Fruit fly (Drosophila melanogaster) whole organism, prepupa: ENCODE data around the gene GCC88.

ENCODE experiments used
- CG10631 ChIP-seq: fragments of 200-800 bp; sonication (Bioruptor generic); optimal IDR thresholded peaks from 2 replicates; lab custom pipeline; 2016; ENCODE audit warnings: missing biosample characterization, missing genetic modification characterization
- CG10669 ChIP-seq: fragments of 200-800 bp; sonication (Bioruptor generic); optimal IDR thresholded peaks from 3 replicates; lab custom pipeline; 2018; ENCODE audit warnings: missing biosample characterization, mild to moderate bottlenecking, missing genetic modification characterization, moderate library complexity
- CG15336 ChIP-seq: fragments of 200-800 bp; sonication (Bioruptor generic); IDR thresholded peaks from 2 replicates; pipeline ENCODE4 v1.3.6; 2022; ENCODE audit warnings: missing biosample characterization, missing genetic modification characterization
- CG3032 ChIP-seq: fragments of 200-800 bp; optimal IDR thresholded peaks from 2 replicates; lab custom pipeline; 2019; ENCODE audit warnings: missing biosample characterization, mild to moderate bottlenecking, missing genetic modification characterization, moderate library complexity
- CG31627 ChIP-seq: fragments of 200-800 bp; sonication (Bioruptor generic); optimal IDR thresholded peaks from 3 replicates; lab custom pipeline; 2016; ENCODE audit warnings: missing biosample characterization, missing genetic modification characterization
- CG32006 ChIP-seq: fragments of 200-800 bp; sonication (Bioruptor generic); optimal IDR thresholded peaks from 3 replicates; lab custom pipeline; 2017; ENCODE audit warnings: missing biosample characterization, mild to moderate bottlenecking, missing genetic modification characterization
- CG6276 ChIP-seq: fragments of 200-800 bp; sonication (Bioruptor generic); optimal IDR thresholded peaks from 2 replicates; lab custom pipeline; 2017; ENCODE audit warnings: missing biosample characterization, mild to moderate bottlenecking, missing genetic modification characterization
- CG6792 ChIP-seq: fragments of 200-800 bp; sonication (Bioruptor generic); optimal IDR thresholded peaks from 3 replicates; lab custom pipeline; 2016; ENCODE audit warnings: missing biosample characterization, missing genetic modification characterization
- CG6808 ChIP-seq: fragments of 200-800 bp; sonication (Bioruptor generic); optimal IDR thresholded peaks from 3 replicates; lab custom pipeline; 2017; ENCODE audit warnings: missing biosample characterization, missing genetic modification characterization, mild to moderate bottlenecking, moderate library complexity, missing genetic modification reagents
- CG6854 ChIP-seq: fragments of 200-800 bp; sonication (Bioruptor generic); optimal IDR thresholded peaks from 2 replicates; lab custom pipeline; 2017; ENCODE audit warnings: missing biosample characterization, mild to moderate bottlenecking, missing genetic modification characterization
- CG8319 ChIP-seq: fragments of 200-800 bp; sonication (Bioruptor generic); optimal IDR thresholded peaks from 3 replicates; lab custom pipeline; 2016; ENCODE audit warnings: missing biosample characterization, missing genetic modification characterization
- Eip75B ChIP-seq: fragments of 200-800 bp; sonication (Bioruptor generic); optimal IDR thresholded peaks from 3 replicates; lab custom pipeline; 2016; ENCODE audit warnings: missing biosample characterization, missing genetic modification characterization
- Eip78C ChIP-seq: fragments of 200-800 bp; sonication (Bioruptor generic); peaks from one replicate; lab custom pipeline; 2016; ENCODE audit warnings: missing biosample characterization, missing genetic modification characterization
- Gug ChIP-seq: fragments of 200-800 bp; sonication (Bioruptor generic); IDR thresholded peaks from 2 replicates; pipeline ENCODE4 v1.3.6; 2022; ENCODE audit warnings: missing biosample characterization, missing genetic modification characterization
- Hr39 ChIP-seq: fragments of 200-800 bp; sonication (Bioruptor generic); optimal IDR thresholded peaks from 2 replicates; lab custom pipeline; 2016; ENCODE audit warnings: missing biosample characterization, missing genetic modification characterization
- Hr4 ChIP-seq: fragments of 200-800 bp; sonication (Bioruptor generic); optimal IDR thresholded peaks from 3 replicates; lab custom pipeline; 2016; ENCODE audit warnings: missing biosample characterization, missing genetic modification characterization
- Met ChIP-seq: fragments of 200-800 bp; sonication (Bioruptor generic); optimal IDR thresholded peaks from 3 replicates; lab custom pipeline; 2016; ENCODE audit warnings: missing biosample characterization, missing genetic modification characterization
- OdsH ChIP-seq: fragments of 200-800 bp; sonication (Bioruptor generic); optimal IDR thresholded peaks from 3 replicates; lab custom pipeline; 2016; ENCODE audit warnings: missing biosample characterization, missing genetic modification characterization
- Smox ChIP-seq: fragments of 200-800 bp; sonication (Bioruptor generic); optimal IDR thresholded peaks from 3 replicates; lab custom pipeline; 2016; ENCODE audit warnings: missing biosample characterization, missing genetic modification characterization
- Sox102F ChIP-seq: fragments of 200-800 bp; sonication (Bioruptor generic); optimal IDR thresholded peaks from 2 replicates; lab custom pipeline; 2016; ENCODE audit warnings: missing biosample characterization, mild to moderate bottlenecking, missing genetic modification characterization
- Sox15 ChIP-seq: fragments of 200-800 bp; sonication (Bioruptor generic); optimal IDR thresholded peaks from 3 replicates; lab custom pipeline; 2016; ENCODE audit warnings: missing biosample characterization, missing genetic modification characterization
- cyc ChIP-seq: fragments of 200-800 bp; sonication (Bioruptor generic); optimal IDR thresholded peaks from 3 replicates; lab custom pipeline; 2016; ENCODE audit warnings: missing biosample characterization, missing genetic modification characterization
- eg ChIP-seq: fragments of 200-800 bp; sonication (Bioruptor generic); IDR thresholded peaks from 3 replicates; pipeline ENCODE4 v1.3.6; 2022; ENCODE audit warnings: missing biosample characterization, missing genetic modification characterization
- esn ChIP-seq: fragments of 200-800 bp; sonication (Bioruptor generic); optimal IDR thresholded peaks from 2 replicates; lab custom pipeline; 2016; ENCODE audit warnings: missing biosample characterization, mild to moderate bottlenecking, missing genetic modification characterization, moderate library complexity
- fd59A ChIP-seq: fragments of 200-800 bp; sonication (Bioruptor generic); optimal IDR thresholded peaks from 2 replicates; lab custom pipeline; 2017; ENCODE audit warnings: missing biosample characterization, mild to moderate bottlenecking, missing genetic modification characterization, missing genetic modification reagents
- fd85E ChIP-seq: fragments of 200-800 bp; sonication (Bioruptor generic); optimal IDR thresholded peaks from 3 replicates; lab custom pipeline; 2016; ENCODE audit warnings: missing biosample characterization, missing genetic modification characterization
- fkh ChIP-seq: fragments of 200-800 bp; sonication (Bioruptor generic); optimal IDR thresholded peaks from 3 replicates; lab custom pipeline; 2017; ENCODE audit warnings: missing biosample characterization, mild to moderate bottlenecking, missing genetic modification characterization, moderate library complexity
- lz ChIP-seq: fragments of 200-800 bp; sonication (Bioruptor generic); optimal IDR thresholded peaks from 3 replicates; lab custom pipeline; 2016; ENCODE audit warnings: missing biosample characterization, missing genetic modification characterization
- pdm3 ChIP-seq: fragments of 200-800 bp; sonication (Bioruptor generic); optimal IDR thresholded peaks from 3 replicates; lab custom pipeline; 2016; ENCODE audit warnings: missing biosample characterization, missing genetic modification characterization
- salr ChIP-seq, 2 experiments: fragments of 200-800 bp; sonication (Bioruptor generic); optimal IDR thresholded peaks; 3 replicates each; lab custom pipeline; 2016 to 2018; ENCODE audit warnings: missing biosample characterization in 2 of 2, missing genetic modification characterization in 2 of 2, mild to moderate bottlenecking in 1 of 2
- ss ChIP-seq, 2 experiments: fragments of 200-800 bp; sonication (Bioruptor generic); optimal IDR thresholded peaks; 2 replicates in 1 of 2; 3 replicates in 1 of 2; lab custom pipeline; 2017 to 2018; ENCODE audit warnings: mild to moderate bottlenecking in 2 of 2, missing biosample characterization in 2 of 2, missing genetic modification characterization in 2 of 2, moderate library complexity in 1 of 2
- svp ChIP-seq: fragments of 200-800 bp; sonication (Bioruptor generic); peaks from one replicate; lab custom pipeline; 2016; ENCODE audit warnings: missing biosample characterization, missing genetic modification characterization
- vri ChIP-seq: fragments of 200-800 bp; sonication (Bioruptor generic); optimal IDR thresholded peaks from 3 replicates; lab custom pipeline; 2016; ENCODE audit warnings: missing biosample characterization, mild to moderate bottlenecking, missing genetic modification characterization

GCC88 gene

DNA sequence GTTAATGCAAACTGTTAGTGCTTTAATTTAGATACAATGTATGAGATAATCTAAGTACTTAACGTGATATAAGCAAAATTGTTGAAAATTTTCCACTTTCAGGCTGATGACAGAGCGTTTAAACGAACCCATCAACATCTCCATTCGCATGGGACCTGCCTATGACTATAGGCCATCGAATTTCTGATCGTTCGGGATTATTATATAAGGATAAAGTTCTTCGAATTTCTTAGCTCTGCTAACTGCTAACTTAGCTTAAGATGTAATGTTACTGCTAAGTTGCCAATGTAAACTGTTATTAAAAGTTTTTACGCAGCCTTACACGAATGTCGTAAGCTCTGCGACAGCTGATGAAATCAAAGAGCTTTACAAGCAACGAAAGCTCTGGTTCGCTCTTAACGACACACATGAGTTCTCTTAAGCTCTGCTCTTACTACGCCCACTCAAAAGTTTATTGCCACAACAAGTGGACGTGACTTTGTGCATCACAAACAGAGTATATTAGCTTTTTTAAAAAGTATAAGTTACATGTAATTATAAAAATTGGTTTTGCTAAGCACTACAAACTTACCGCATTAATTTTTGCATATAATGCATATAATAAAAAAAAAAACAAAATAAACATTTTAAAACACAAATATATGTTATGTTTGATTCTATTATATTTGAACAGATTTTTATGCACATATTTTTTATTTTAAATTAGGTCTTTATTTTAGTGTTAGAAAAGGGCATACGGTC, 33.6 kb downstream of the GCC88 start (continued):
- TF ChIP-seq CG6854 (GFP tag; lab: Kevin White, UChicago), result peak; percentile 98
- TF ChIP-seq Sox102F (GFP tag; lab: Kevin White, UChicago), result peak; percentile 95
- peak; percentile 100 for TF ChIP-seq CG32006 (GFP tag; lab: Kevin White, UChicago)
- TF ChIP-seq Hr39, result peak; percentile 92
- peak; percentile 96 for TF ChIP-seq CG10669
- peak; percentile 80 for TF ChIP-seq vri
- TF ChIP-seq lz (GFP tag; lab: Kevin White, UChicago), result peak; percentile 97
- peak; percentile 98 for TF ChIP-seq Hr4 (GFP tag; lab: Kevin White, UChicago)
- peak; percentile 97 for TF ChIP-seq pdm3
- peak; percentile 97 for TF ChIP-seq CG6808 (GFP tag; lab: Kevin White, UChicago)
- TF ChIP-seq salr (GFP tag; optimal IDR thresholded peaks at IDR 0.05; lab: Kevin White, UChicago), result peak; percentile 87 to 98
- peak; percentile 97 for TF ChIP-seq Met (GFP tag; lab: Kevin White, UChicago)
- TF ChIP-seq svp (GFP tag; lab: Kevin White, UChicago), result peak; percentile 99
- peak; percentile 73 for TF ChIP-seq fkh (GFP tag; lab: Kevin White, UChicago)
- TF ChIP-seq esn (GFP tag; lab: Kevin White, UChicago), result peak; percentile 99
- peak; percentile 79 for TF ChIP-seq fd85E (GFP tag; lab: Kevin White, UChicago)
- TF ChIP-seq CG6276, result peak; percentile 99
- peak; percentile 96 for TF ChIP-seq CG6792 (GFP tag; lab: Kevin White, UChicago)
- peak; percentile 96 for TF ChIP-seq cyc (GFP tag; lab: Kevin White, UChicago)
- peak; percentile 97 for TF ChIP-seq fd59A
- TF ChIP-seq CG31627 (GFP tag; lab: Kevin White, UChicago), result peak; percentile 95
- TF ChIP-seq OdsH (GFP tag; lab: Kevin White, UChicago), result peak; percentile 98
- TF ChIP-seq ss (GFP tag; optimal IDR thresholded peaks at IDR 0.05; lab: Kevin White, UChicago), result peak in 1 of 2 experiments; percentile 99
- TF ChIP-seq CG8319 (GFP tag; lab: Kevin White, UChicago), result peak; percentile 94
- peak; percentile 99 for TF ChIP-seq Gug (GFP tag; lab: Robert Waterston, UW)
- peak; percentile 96 for TF ChIP-seq Smox
- TF ChIP-seq eg (GFP tag; lab: Robert Waterston, UW), result peak; percentile 98

DNA sequence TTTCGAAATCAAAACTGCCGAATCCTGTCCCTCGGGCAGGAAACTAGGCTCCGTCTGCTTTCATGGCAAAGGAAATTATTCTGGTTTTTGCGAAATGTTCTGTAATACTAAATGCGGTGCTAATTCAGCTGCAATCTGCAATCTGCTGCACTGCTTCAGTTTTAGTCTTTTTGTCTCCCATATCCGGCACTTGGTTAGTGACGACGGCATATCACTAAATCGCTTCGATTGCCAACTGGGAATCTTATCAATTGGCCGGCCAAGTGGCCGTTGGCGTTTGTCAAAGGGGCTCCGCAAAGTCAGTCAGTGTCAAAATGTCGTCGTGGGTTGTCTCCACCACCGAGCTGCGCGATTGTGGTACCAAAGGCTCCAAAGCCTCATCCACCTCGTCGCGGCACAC, 34.6 kb downstream of the GCC88 start, which contains the start of gene CG18577:
TSS of gene CG18577 (plus strand) at position 301 of the 400 bp plus-strand sequence.
- TF ChIP-seq Sox15 (GFP tag; lab: Kevin White, UChicago) (no peak), CG10631 (no peak), CG10669 (no peak), CG15336 (GFP tag; lab: Robert Waterston, UW) (no peak), CG3032 (tag; lab: Kevin White, UChicago) (no peak), CG8319 (GFP tag; lab: Kevin White, UChicago) (no peak), Eip75B (GFP tag; lab: Kevin White, UChicago) (no peak), Sox102F (GFP tag; lab: Kevin White, UChicago) (no peak)

DNA sequence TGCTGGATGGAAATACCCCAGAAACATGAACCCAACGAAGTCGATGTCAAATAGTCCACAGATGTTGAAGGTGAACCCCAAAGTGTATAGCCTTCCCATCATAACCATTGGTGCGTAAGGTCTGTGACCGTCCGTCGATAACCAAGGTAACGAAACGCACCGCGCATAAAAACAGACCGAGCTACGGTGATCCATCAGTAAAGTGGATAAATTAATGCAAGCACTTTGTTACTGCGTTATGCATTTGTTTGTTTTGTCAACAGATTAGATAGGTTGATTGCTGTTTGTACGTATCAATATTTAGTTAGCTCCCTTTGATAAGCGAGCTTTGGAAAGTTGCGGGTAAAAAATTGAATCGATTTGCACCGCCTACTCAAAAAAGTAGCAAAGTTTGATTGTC, 52.1 kb downstream of the GCC88 start:
- TF ChIP-seq fkh (GFP tag; lab: Kevin White, UChicago), result peak; percentile 47
- no peak for TF ChIP-seq Eip78C (GFP tag; lab: Kevin White, UChicago)
